Worm (Caenorhabditis elegans) whole organism, L4/young adult: ENCODE data around the gene srw-103.
A peak's percentile ranks its signal among the peaks of the same experiment; 100 is the strongest.

Source experiments
- W03F9.2 ChIP-seq: fragments of 150-350 bp; optimal IDR thresholded peaks from 2 replicates; lab custom pipeline; 2014; ENCODE audit warnings: missing biosample characterization, missing genetic modification characterization
- dao-5 ChIP-seq: sonication (generic microtip); optimal IDR thresholded peaks from 2 replicates; lab custom pipeline; 2016; ENCODE audit warnings: missing genotype, missing genetic modification characterization, moderate library complexity, missing compliant biosample characterization
- him-1 ChIP-seq: sonication (generic microtip); optimal IDR thresholded peaks from 2 replicates; lab custom pipeline; 2016; ENCODE audit warnings: missing genotype, missing genetic modification reagents, missing genetic modification characterization, missing compliant biosample characterization

srw-103 gene

ce11 chrV:1719927-1720326 is 2.9 kb downstream of the srw-103 start, which contains the start of gene srw-102:
Gene srw-102, plus strand, starts transcription at chrV:1720227.
- TF ChIP-seq him-1: no peak
- no peak for TF ChIP-seq W03F9.2 (tag; lab: Kevin White, UChicago)
- TF ChIP-seq dao-5 (tag; lab: Kevin White, UChicago): no peak

- no peak for TF ChIP-seq dao-5 (tag; lab: Kevin White, UChicago)
- no peak for TF ChIP-seq W03F9.2 (tag; lab: Kevin White, UChicago)
- no peak for TF ChIP-seq him-1
Observed at ce11 chrV:1721966-1722365, 5.0 kb downstream of the srw-103 start, which contains the start of gene srw-101. Gene srw-101, plus strand, starts transcription at chrV:1722266.

- TF ChIP-seq him-1 (no peak), W03F9.2 (tag; lab: Kevin White, UChicago) (no peak), dao-5 (tag; lab: Kevin White, UChicago) (no peak)
Observed at ce11 chrV:1725353-1725752, 8.4 kb downstream of the srw-103 start, which contains the start of gene sri-27. Gene sri-27, plus strand, starts transcription at chrV:1725653.

- TF ChIP-seq W03F9.2 (tag; lab: Kevin White, UChicago) (no peak), him-1 (no peak), dao-5 (tag; lab: Kevin White, UChicago) (no peak)
Observed at ce11 chrV:1731918-1732317, 14.9 kb downstream of the srw-103 start, which contains the start of gene gst-21. Gene gst-21, minus strand, starts transcription at chrV:1732018.

- TF ChIP-seq dao-5 (tag; lab: Kevin White, UChicago): no peak
- TF ChIP-seq W03F9.2 (tag; lab: Kevin White, UChicago): no peak
- no peak for TF ChIP-seq him-1
Observed at ce11 chrV:1734569-1734968, 17.6 kb downstream of the srw-103 start, which contains the start of gene str-160. Gene str-160, plus strand, starts transcription at chrV:1734869.

- TF ChIP-seq him-1 (no peak), dao-5 (tag; lab: Kevin White, UChicago) (no peak), W03F9.2 (tag; lab: Kevin White, UChicago) (no peak)
Observed at ce11 chrV:1741074-1741473, 24.1 kb downstream of the srw-103 start, which contains the start of gene srab-25. Gene srab-25, minus strand, starts transcription at chrV:1741174.

ce11 chrV:1743205-1743870 is 26.3 kb downstream of the srw-103 start, which contains the start of gene nhr-256:
Gene nhr-256, plus strand, starts transcription at chrV:1743771.
- TF ChIP-seq dao-5 (tag; lab: Kevin White, UChicago): no peak
- peak; percentile 80 for TF ChIP-seq W03F9.2 (tag; lab: Kevin White, UChicago)
- TF ChIP-seq him-1: no peak

ce11 chrV:1749053-1749452 is 32.1 kb downstream of the srw-103 start, which contains the start of gene ZK697.8:
Gene ZK697.8, minus strand, starts transcription at chrV:1749153.
- TF ChIP-seq him-1: no peak
- TF ChIP-seq dao-5 (tag; lab: Kevin White, UChicago): no peak
- TF ChIP-seq W03F9.2 (tag; lab: Kevin White, UChicago): no peak

- no peak for TF ChIP-seq dao-5 (tag; lab: Kevin White, UChicago)
- TF ChIP-seq W03F9.2 (tag; lab: Kevin White, UChicago): no peak
- TF ChIP-seq him-1: no peak
Observed at ce11 chrV:1751449-1751848, 34.5 kb downstream of the srw-103 start, which contains the start of gene srh-199. Gene srh-199, minus strand, starts transcription at chrV:1751549.

- no peak for TF ChIP-seq him-1
- TF ChIP-seq dao-5 (tag; lab: Kevin White, UChicago): no peak
- TF ChIP-seq W03F9.2 (tag; lab: Kevin White, UChicago): no peak
Observed at ce11 chrV:1752496-1752895, 35.5 kb downstream of the srw-103 start, which contains the start of gene ZK697.1. Gene ZK697.1, plus strand, starts transcription at chrV:1752796.

- no peak for TF ChIP-seq W03F9.2 (tag; lab: Kevin White, UChicago)
- TF ChIP-seq dao-5 (tag; lab: Kevin White, UChicago): no peak
- no peak for TF ChIP-seq him-1
Observed at ce11 chrV:1755589-1755988, 38.6 kb downstream of the srw-103 start, which contains the start of gene ZK697.14. Gene ZK697.14, minus strand, starts transcription at chrV:1755689.

- no peak for TF ChIP-seq him-1
- no peak for TF ChIP-seq W03F9.2 (tag; lab: Kevin White, UChicago)
- TF ChIP-seq dao-5 (tag; lab: Kevin White, UChicago): no peak
Observed at ce11 chrV:1756099-1756498, 39.1 kb downstream of the srw-103 start.

ce11 chrV:1756856-1757255 is 39.9 kb downstream of the srw-103 start, which contains the start of gene clec-204:
Gene clec-204, plus strand, starts transcription at chrV:1757156.
- no peak for TF ChIP-seq him-1
- TF ChIP-seq W03F9.2 (tag; lab: Kevin White, UChicago): no peak
- no peak for TF ChIP-seq dao-5 (tag; lab: Kevin White, UChicago)

- TF ChIP-seq W03F9.2 (tag; lab: Kevin White, UChicago) (no peak), him-1 (no peak), dao-5 (tag; lab: Kevin White, UChicago) (no peak)
Observed at ce11 chrV:1760682-1761081, 43.7 kb downstream of the srw-103 start, which contains the start of gene clec-205. Gene clec-205, plus strand, starts transcription at chrV:1760893.
